Fruit fly (Drosophila melanogaster): ENCODE results near the gene CG17896.

Gene CG17896

dm6 chrX:524331-524730 is 31.0 kb upstream of the CG17896 start:
- TF ChIP-seq CG3919 (GFP tag; optimal IDR thresholded peaks at IDR 0.05) (peak; percentile 11), CG11762 (GFP tag; optimal IDR thresholded peaks at IDR 0.05; ENCODE audit: insufficient read depth) (no peak), CG6163 (GFP tag; IDR thresholded peaks at IDR 0.05) (peak; percentile 34; the same call in 1 of the 3 replicates), CG32006 (GFP tag; optimal IDR thresholded peaks at IDR 0.05) (peak; percentile 10), CG10631 (GFP tag; optimal IDR thresholded peaks at IDR 0.05) (no peak), dsx (GFP tag; optimal IDR thresholded peaks at IDR 0.05; ENCODE audit: poor library complexity, severe bottlenecking) (peak; percentile 39), Smox (GFP tag; optimal IDR thresholded peaks at IDR 0.05) (no peak), esn (GFP tag; optimal IDR thresholded peaks at IDR 0.05) (peak; percentile 23), Eip78C (GFP tag) (peak; percentile 41)

dm6 chrX:523179-523851 is 30.0 kb upstream of the CG17896 start, which contains the start of gene elav:
Gene elav (minus strand): TSS chrX:523226.
- TF ChIP-seq ss (GFP tag; optimal IDR thresholded peaks at IDR 0.05), result peak; percentile 98
- TF ChIP-seq CG4318 (GFP tag; optimal IDR thresholded peaks at IDR 0.05), result peak; percentile 96
- peak; percentile 98 for TF ChIP-seq Smox (GFP tag; optimal IDR thresholded peaks at IDR 0.05)
- TF ChIP-seq CG7368 (GFP tag; optimal IDR thresholded peaks at IDR 0.05), result peak; percentile 96
- peak; percentile 98 for TF ChIP-seq CG6276 (GFP tag; optimal IDR thresholded peaks at IDR 0.05)
- peak; percentile 98 for TF ChIP-seq CG3032 (tag; optimal IDR thresholded peaks at IDR 0.05)
- TF ChIP-seq vri (GFP tag; optimal IDR thresholded peaks at IDR 0.05), result peak; percentile 97
- peak; percentile 97 for TF ChIP-seq spab (GFP tag; optimal IDR thresholded peaks at IDR 0.05)
- TF ChIP-seq CG1621 (tag; optimal IDR thresholded peaks at IDR 0.05), result peak; percentile 94
- TF ChIP-seq CG34406 (GFP tag; optimal IDR thresholded peaks at IDR 0.05), result peak; percentile 97
- peak; percentile 99 for TF ChIP-seq Met (GFP tag; optimal IDR thresholded peaks at IDR 0.05)
- peak; percentile 98 for TF ChIP-seq Eip75B (GFP tag; optimal IDR thresholded peaks at IDR 0.05)
- TF ChIP-seq fd59A (GFP tag; optimal IDR thresholded peaks at IDR 0.05), result peak; percentile 97
- TF ChIP-seq salr (GFP tag; optimal IDR thresholded peaks at IDR 0.05), result peak; percentile 92 to 94
- peak; percentile 96 for TF ChIP-seq dsx (GFP tag; optimal IDR thresholded peaks at IDR 0.05; ENCODE audit: poor library complexity, severe bottlenecking)
- TF ChIP-seq Eip78C (GFP tag), result peak; percentile 99
- TF ChIP-seq dac (GFP tag; optimal IDR thresholded peaks at IDR 0.05), result peak; percentile 97
- peak; percentile 99 for TF ChIP-seq CG15336 (GFP tag; IDR thresholded peaks at IDR 0.05)
- peak; percentile 96 for TF ChIP-seq CG9139 (GFP tag; optimal IDR thresholded peaks at IDR 0.05)
- TF ChIP-seq lz (GFP tag; optimal IDR thresholded peaks at IDR 0.05), result peak; percentile 98
- peak; percentile 97 for TF ChIP-seq CG8319 (GFP tag; optimal IDR thresholded peaks at IDR 0.05)
- peak; percentile 99 for TF ChIP-seq CG8119 (GFP tag; IDR thresholded peaks at IDR 0.05)
- TF ChIP-seq CG11762 (GFP tag; optimal IDR thresholded peaks at IDR 0.05; ENCODE audit: insufficient read depth), result peak; percentile 97
- peak; percentile 97 for TF ChIP-seq CG10631 (GFP tag; optimal IDR thresholded peaks at IDR 0.05)
- TF ChIP-seq CG6854 (GFP tag; optimal IDR thresholded peaks at IDR 0.05), result peak; percentile 98
- peak; percentile 97 for TF ChIP-seq Ets96B (tag; optimal IDR thresholded peaks at IDR 0.05)
- peak; percentile 98 for TF ChIP-seq pdm3 (GFP tag; optimal IDR thresholded peaks at IDR 0.05)
- TF ChIP-seq achi (GFP tag; optimal IDR thresholded peaks at IDR 0.05), result peak; percentile 97
- TF ChIP-seq CG11294 (GFP tag; IDR thresholded peaks at IDR 0.05), result peak; percentile 97
- peak; percentile 97 for TF ChIP-seq CG3919 (GFP tag; optimal IDR thresholded peaks at IDR 0.05)
- TF ChIP-seq Sox14 (GFP tag; optimal IDR thresholded peaks at IDR 0.05), result peak; percentile 98
- TF ChIP-seq CG31627 (GFP tag; optimal IDR thresholded peaks at IDR 0.05), result peak; percentile 97
- TF ChIP-seq CG32006 (GFP tag; optimal IDR thresholded peaks at IDR 0.05), result peak; percentile 98
- peak; percentile 96 for TF ChIP-seq Eip93F (GFP tag; optimal IDR thresholded peaks at IDR 0.05)
- peak; percentile 98 for TF ChIP-seq OdsH (GFP tag; optimal IDR thresholded peaks at IDR 0.05)
- peak; percentile 98 for TF ChIP-seq svp (GFP tag)
- peak; percentile 97 for TF ChIP-seq CG8632 (GFP tag; optimal IDR thresholded peaks at IDR 0.05)
- peak; percentile 98 for TF ChIP-seq CG6163 (GFP tag; IDR thresholded peaks at IDR 0.05)
- peak; percentile 95 for TF ChIP-seq Ets21C (GFP tag; optimal IDR thresholded peaks at IDR 0.05)
- TF ChIP-seq Hr38 (GFP tag; optimal IDR thresholded peaks at IDR 0.05), result peak; percentile 13
- TF ChIP-seq CG6808 (GFP tag; optimal IDR thresholded peaks at IDR 0.05), result peak; percentile 98
- peak; percentile 95 for TF ChIP-seq CG11902 (GFP tag; optimal IDR thresholded peaks at IDR 0.05)
- TF ChIP-seq Blimp-1 (GFP tag; optimal IDR thresholded peaks at IDR 0.05), result peak; percentile 93
- TF ChIP-seq Hr4 (GFP tag; optimal IDR thresholded peaks at IDR 0.05), result peak; percentile 98
- TF ChIP-seq Hr39 (GFP tag; optimal IDR thresholded peaks at IDR 0.05), result peak; percentile 96
- TF ChIP-seq fd85E (GFP tag; optimal IDR thresholded peaks at IDR 0.05), result peak; percentile 94
